Fruit fly (Drosophila melanogaster): Measurements from ENCODE around the gene CG14301.

DNA sequence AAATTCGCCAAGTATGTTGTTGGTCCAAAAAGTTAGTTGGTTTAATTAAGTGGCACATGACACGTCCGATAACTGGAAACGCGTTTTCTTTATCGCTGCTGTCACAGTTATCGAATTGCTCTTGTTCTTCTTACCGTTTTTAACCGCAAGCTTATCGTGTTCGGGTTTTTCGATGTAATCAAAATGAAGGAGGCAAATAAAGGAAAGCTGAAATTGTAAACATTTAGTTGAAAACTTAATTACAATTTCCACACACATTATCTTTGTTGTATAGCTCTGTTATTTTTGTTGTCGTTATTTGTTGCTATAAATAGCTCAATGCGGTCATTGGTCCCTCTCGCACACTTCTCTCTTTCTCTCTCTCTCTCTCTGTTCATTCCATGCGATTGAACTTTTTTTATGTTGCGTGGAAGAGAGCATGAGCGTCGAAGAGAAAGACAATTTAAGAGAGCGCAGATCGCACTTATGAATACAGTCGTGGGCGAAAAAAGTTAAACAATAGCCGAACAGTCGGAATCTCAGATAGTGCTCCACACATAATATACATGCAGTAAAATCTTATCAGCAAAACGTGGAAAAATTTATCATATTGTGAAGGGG is 55.9 kb downstream of the CG14301 start:
- TF ChIP-seq bab2 (GFP tag; optimal IDR thresholded peaks at IDR 0.05) (no peak), NK7.1 (GFP tag; optimal IDR thresholded peaks at IDR 0.05) (no peak), CG7745 (tag; optimal IDR thresholded peaks at IDR 0.05) (no peak), corto (GFP tag; optimal IDR thresholded peaks at IDR 0.05) (no peak), Six4 (GFP tag; optimal IDR thresholded peaks at IDR 0.05) (no peak), Atf3 (GFP tag; optimal IDR thresholded peaks at IDR 0.05) (no peak), BtbVII (GFP tag; optimal IDR thresholded peaks at IDR 0.05) (no peak), Gsc (GFP tag; IDR thresholded peaks at IDR 0.05) (no peak)
